Worm (Caenorhabditis elegans) whole organism, midembryonic: Measurements from ENCODE around the gene M01F1.9.

ENCODE experiments used
- klf-2 ChIP-seq: fragments of 200-800 bp; sonication (Bioruptor generic); conservative IDR thresholded peaks from 2 replicates; pipeline ENCODE4 v1.3.6; 2022; ENCODE audit warnings: missing genetic modification reagents, missing genetic modification characterization, missing compliant biosample characterization
- med-1 ChIP-seq: sonication (generic microtip); optimal IDR thresholded peaks from 2 replicates; lab custom pipeline; 2017; ENCODE audit warnings: missing genetic modification characterization, mild to moderate bottlenecking, missing compliant biosample characterization, antibody characterized with exemption, missing genetic modification reagents; ENCODE audit not compliant: insufficient read depth
- ref-1 ChIP-seq: fragments of 200-800 bp; sonication (Bioruptor generic); conservative IDR thresholded peaks from 2 replicates; pipeline ENCODE4 v1.3.6; 2022; ENCODE audit warnings: missing genetic modification reagents, missing genetic modification characterization, missing compliant biosample characterization
- tab-1 ChIP-seq: fragments of 200-800 bp; sonication (Bioruptor generic); IDR thresholded peaks from 2 replicates; pipeline ENCODE4 v1.3.6; 2022; ENCODE audit warnings: missing genetic modification characterization, missing compliant biosample characterization
- ztf-29 ChIP-seq: fragments of 200-800 bp; sonication (Bioruptor generic); IDR thresholded peaks from 2 replicates; pipeline ENCODE4 v1.3.6; 2022; ENCODE audit warnings: missing genetic modification reagents, missing genetic modification characterization, missing compliant biosample characterization

- no peak for TF ChIP-seq med-1 (GFP tag; lab: Kevin White, UChicago)
- TF ChIP-seq ref-1, result no peak
- no peak for TF ChIP-seq klf-2 (GFP tag; lab: Robert Waterston, UW)
- TF ChIP-seq tab-1 (GFP tag; lab: Robert Waterston, UW), result no peak
- no peak for TF ChIP-seq ztf-29 (GFP tag; lab: Robert Waterston, UW)
Measured at ce11 chrIII:3528342-3528741, 29.5 kb upstream of the M01F1.9 start, which contains the start of gene rpl-37.
